Fruit fly (Drosophila melanogaster): ENCODE measurements around the gene CG33178.

The CG33178 gene

dm6 chrX:15043013-15043699 lies 39.5 kb upstream of the CG33178 start (continued):
- TF ChIP-seq CG1792 (GFP tag; optimal IDR thresholded peaks at IDR 0.05) (peak; percentile 94), trh (GFP tag; optimal IDR thresholded peaks at IDR 0.05) (peak; percentile 67), CG10366 (GFP tag; IDR thresholded peaks at IDR 0.05) (peak; percentile 7; the same call in 1 of the 2 replicates), Dip3 (GFP tag; optimal IDR thresholded peaks at IDR 0.05) (peak; percentile 15), salm (tag; optimal IDR thresholded peaks at IDR 0.05) (peak; percentile 84), Bdp1 (GFP tag; optimal IDR thresholded peaks at IDR 0.05) (peak; percentile 82), CG6689 (GFP tag; IDR thresholded peaks at IDR 0.05) (peak; percentile 26; the same call in 1 of the 2 replicates), ewg (GFP tag; optimal IDR thresholded peaks at IDR 0.05) (peak; percentile 77), shn (GFP tag; optimal IDR thresholded peaks at IDR 0.05) (peak; percentile 62), pzg (GFP tag; optimal IDR thresholded peaks at IDR 0.05) (no peak), CG2120 (GFP tag; optimal IDR thresholded peaks at IDR 0.05) (peak; percentile 39), seq (GFP tag; IDR thresholded peaks at IDR 0.05) (peak; percentile 87), nom (GFP tag; optimal IDR thresholded peaks at IDR 0.05) (no peak), CG16779 (GFP tag; IDR thresholded peaks at IDR 0.05) (peak; percentile 41; the same call in 1 of the 2 replicates), CG9215 (GFP tag; IDR thresholded peaks at IDR 0.05) (no peak), Dref (GFP tag; IDR thresholded peaks at IDR 0.05) (no peak), esg (GFP tag; conservative IDR thresholded peaks at IDR 0.05) (no peak; the same call in 1 of the 2 replicates), ttk (GFP tag; IDR thresholded peaks at IDR 0.05) (peak; percentile 12; the same call in 1 of the 2 replicates), sens (GFP tag) (peak; percentile 98), phol (tag; optimal IDR thresholded peaks at IDR 0.05) (no peak), gt (GFP tag; IDR thresholded peaks at IDR 0.05) (no peak), sd (tag; optimal IDR thresholded peaks at IDR 0.05) (peak; percentile 44), slou (GFP tag; optimal IDR thresholded peaks at IDR 0.05) (peak; percentile 75), ssp (GFP tag; IDR thresholded peaks at IDR 0.05) (peak; percentile 20), CG15514 (GFP tag; optimal IDR thresholded peaks at IDR 0.05) (peak; percentile 83), CG16863 (GFP tag; optimal IDR thresholded peaks at IDR 0.05) (peak; percentile 76), NC2α (GFP tag; optimal IDR thresholded peaks at IDR 0.05) (peak; percentile 84), Drgx (GFP tag; IDR thresholded peaks at IDR 0.05) (peak; percentile 86), usp (GFP tag; optimal IDR thresholded peaks at IDR 0.05) (no peak), CG12155 (GFP tag; optimal IDR thresholded peaks at IDR 0.05) (no peak), CG13296 (GFP tag; optimal IDR thresholded peaks at IDR 0.05) (peak; percentile 91), CG31441 (GFP tag; IDR thresholded peaks at IDR 0.05) (peak; percentile 73), kni (GFP tag; optimal IDR thresholded peaks at IDR 0.05) (peak; percentile 97), dpn (GFP tag; optimal IDR thresholded peaks at IDR 0.05) (peak; percentile 35 to 70), hth (optimal IDR thresholded peaks at IDR 0.05) (no peak), sima (GFP tag; optimal IDR thresholded peaks at IDR 0.05) (peak; percentile 50), chinmo (GFP tag; IDR thresholded peaks at IDR 0.05; ENCODE audit: partially characterized antibody) (0 out of 4 replicates have a peak, but pooled peaks have one; percentile 6), CG9797 (GFP tag; optimal IDR thresholded peaks at IDR 0.05) (no peak), HHEX (GFP tag; optimal IDR thresholded peaks at IDR 0.05) (peak; percentile 90), hkb (optimal IDR thresholded peaks at IDR 0.05) (no peak), hkb (GFP tag; IDR thresholded peaks at IDR 0.05) (peak; percentile 90), HLHmδ (GFP tag; optimal IDR thresholded peaks at IDR 0.05) (peak; percentile 91), D19B (GFP tag; optimal IDR thresholded peaks at IDR 0.05) (peak; percentile 15), caup (GFP tag; optimal IDR thresholded peaks at IDR 0.05; ENCODE audit: severe bottlenecking) (peak; percentile 90), CG10209 (GFP tag; optimal IDR thresholded peaks at IDR 0.05) (peak; percentile 92), Ets97D (GFP tag; optimal IDR thresholded peaks at IDR 0.05) (peak; percentile 33), Ptx1 (GFP tag; IDR thresholded peaks at IDR 0.05) (no peak), Ets65A (GFP tag) (peak; percentile 17), sens-2 (GFP tag; IDR thresholded peaks at IDR 0.05) (0 out of 2 replicates have a peak, but pooled peaks have one; percentile 20), fu2 (GFP tag; optimal IDR thresholded peaks at IDR 0.05) (no peak), CG10147 (GFP tag; optimal IDR thresholded peaks at IDR 0.05) (peak; percentile 5)

All from whole organism, embryonic.